Fruit fly (Drosophila melanogaster): ENCODE measurements around the gene Sgs7.

Sgs7 gene

dm6 chr3L:11554338-11554737, 44.7 kb downstream of the Sgs7 start (continued):
- peak; percentile 54 for TF ChIP-seq CG6276 (GFP tag; optimal IDR thresholded peaks at IDR 0.05)
- no peak for TF ChIP-seq Eip93F (GFP tag; optimal IDR thresholded peaks at IDR 0.05)
- TF ChIP-seq CG6854 (GFP tag; optimal IDR thresholded peaks at IDR 0.05) = no peak
- TF ChIP-seq CG7368 (GFP tag; optimal IDR thresholded peaks at IDR 0.05) = peak; percentile 29
- TF ChIP-seq CG16779 (tag; optimal IDR thresholded peaks at IDR 0.05) = no peak
- peak; percentile 25 for TF ChIP-seq CG34406 (GFP tag; optimal IDR thresholded peaks at IDR 0.05)
- peak; percentile 39 for TF ChIP-seq fd59A (GFP tag; optimal IDR thresholded peaks at IDR 0.05)
- TF ChIP-seq Hr39 (GFP tag; optimal IDR thresholded peaks at IDR 0.05) = peak; percentile 65
- peak; percentile 7 for TF ChIP-seq CG8319 (GFP tag; optimal IDR thresholded peaks at IDR 0.05)
- peak; percentile 64; the same call in 2 of the 3 replicates for TF ChIP-seq CG8119 (GFP tag; IDR thresholded peaks at IDR 0.05)
- peak; percentile 65 for TF ChIP-seq CG10631 (GFP tag; optimal IDR thresholded peaks at IDR 0.05)
- peak; percentile 76 for TF ChIP-seq CG3919 (GFP tag; optimal IDR thresholded peaks at IDR 0.05)
- peak; percentile 43 for TF ChIP-seq CG4318 (GFP tag; optimal IDR thresholded peaks at IDR 0.05)
- TF ChIP-seq spab (GFP tag; optimal IDR thresholded peaks at IDR 0.05) = peak; percentile 49
- TF ChIP-seq vri (GFP tag; optimal IDR thresholded peaks at IDR 0.05) = no peak
- peak; percentile 63 for TF ChIP-seq net (GFP tag; optimal IDR thresholded peaks at IDR 0.05)
- TF ChIP-seq CG8632 (GFP tag; optimal IDR thresholded peaks at IDR 0.05) = peak; percentile 42
- TF ChIP-seq Gug (GFP tag; IDR thresholded peaks at IDR 0.05) = no peak
- TF ChIP-seq svp (GFP tag) = peak; percentile 82
- peak; percentile 76 for TF ChIP-seq CG6163 (GFP tag; IDR thresholded peaks at IDR 0.05)
- TF ChIP-seq Lpt (GFP tag; optimal IDR thresholded peaks at IDR 0.05) = peak; percentile 36
- peak; percentile 77 for TF ChIP-seq CG15336 (GFP tag; IDR thresholded peaks at IDR 0.05)
- TF ChIP-seq Eip78C (GFP tag) = peak; percentile 89
- peak; percentile 68 for TF ChIP-seq dsx (GFP tag; optimal IDR thresholded peaks at IDR 0.05; ENCODE audit: poor library complexity, severe bottlenecking)
- peak; percentile 57 for TF ChIP-seq lz (GFP tag; optimal IDR thresholded peaks at IDR 0.05)
- TF ChIP-seq Sox102F (GFP tag; optimal IDR thresholded peaks at IDR 0.05) = peak; percentile 69

- TF ChIP-seq CG6276 (GFP tag; optimal IDR thresholded peaks at IDR 0.05) (no peak), Blimp-1 (GFP tag; optimal IDR thresholded peaks at IDR 0.05) (no peak), CG6163 (GFP tag; IDR thresholded peaks at IDR 0.05) (no peak), achi (GFP tag; optimal IDR thresholded peaks at IDR 0.05) (no peak), CG11902 (GFP tag; optimal IDR thresholded peaks at IDR 0.05) (no peak), acj6 (GFP tag; optimal IDR thresholded peaks at IDR 0.05) (no peak), Eip75B (GFP tag; optimal IDR thresholded peaks at IDR 0.05) (no peak), Smox (GFP tag; optimal IDR thresholded peaks at IDR 0.05) (no peak), dac (GFP tag; optimal IDR thresholded peaks at IDR 0.05) (no peak)
Observed at dm6 chr3L:11554796-11555195, 45.1 kb downstream of the Sgs7 start.

dm6 chr3L:11555662-11556460, 46.2 kb downstream of the Sgs7 start:
- TF ChIP-seq Eip75B (GFP tag; optimal IDR thresholded peaks at IDR 0.05) (peak; percentile 28), achi (GFP tag; optimal IDR thresholded peaks at IDR 0.05) (peak; percentile 41), eg (GFP tag; IDR thresholded peaks at IDR 0.05) (peak; percentile 82), Eip93F (GFP tag; optimal IDR thresholded peaks at IDR 0.05) (no peak), salr (GFP tag; optimal IDR thresholded peaks at IDR 0.05) (peak; percentile 41 to 85), svp (GFP tag) (no peak), Hr39 (GFP tag; optimal IDR thresholded peaks at IDR 0.05) (no peak), CG31627 (GFP tag; optimal IDR thresholded peaks at IDR 0.05) (no peak), fd59A (GFP tag; optimal IDR thresholded peaks at IDR 0.05) (peak; percentile 27), CG6163 (GFP tag; IDR thresholded peaks at IDR 0.05) (0 out of 3 replicates have a peak, but pooled peaks have one; percentile 11), CG6276 (GFP tag; optimal IDR thresholded peaks at IDR 0.05) (peak; percentile 63), ss (GFP tag; optimal IDR thresholded peaks at IDR 0.05) (peak; percentile 65 to 91), CG11294 (GFP tag; IDR thresholded peaks at IDR 0.05) (no peak; the same call in 1 of the 2 replicates), Ets96B (tag; optimal IDR thresholded peaks at IDR 0.05) (peak; percentile 64), CG11762 (GFP tag; optimal IDR thresholded peaks at IDR 0.05; ENCODE audit: insufficient read depth) (peak; percentile 33), OdsH (GFP tag; optimal IDR thresholded peaks at IDR 0.05) (peak; percentile 59), Sox14 (GFP tag; optimal IDR thresholded peaks at IDR 0.05) (no peak), net (GFP tag; optimal IDR thresholded peaks at IDR 0.05) (peak; percentile 57), cyc (GFP tag; optimal IDR thresholded peaks at IDR 0.05) (no peak), Sox15 (GFP tag; optimal IDR thresholded peaks at IDR 0.05) (no peak), CG7368 (GFP tag; optimal IDR thresholded peaks at IDR 0.05) (peak; percentile 17), Sox102F (GFP tag; optimal IDR thresholded peaks at IDR 0.05) (no peak), Eip78C (GFP tag) (peak; percentile 88), CG16779 (tag; optimal IDR thresholded peaks at IDR 0.05) (no peak), CG34406 (GFP tag; optimal IDR thresholded peaks at IDR 0.05) (peak; percentile 43), esn (GFP tag; optimal IDR thresholded peaks at IDR 0.05) (no peak), pdm3 (GFP tag; optimal IDR thresholded peaks at IDR 0.05) (peak; percentile 48)
